Fruit fly (Drosophila melanogaster) whole organism, embryonic: ENCODE measurements around the gene lama.

Experiments used
- B-H1 ChIP-seq: fragments of 200-800 bp; sonication (Bioruptor generic); IDR thresholded peaks from 3 replicates; pipeline ENCODE4 v1.3.6; 2022; ENCODE audit warnings: missing biosample characterization, missing genetic modification characterization
- Bteb2 ChIP-seq: fragments of 200-800 bp; sonication (Bioruptor generic); optimal IDR thresholded peaks from 2 replicates; lab custom pipeline; 2016; ENCODE audit warnings: missing biosample characterization, missing genetic modification characterization
- C15 ChIP-seq: fragments of 200-800 bp; sonication (Bioruptor generic); IDR thresholded peaks from 3 replicates; pipeline ENCODE4 v1.3.6; 2022; ENCODE audit warnings: missing biosample characterization, missing genetic modification characterization
- CG10267 ChIP-seq: fragments of 200-800 bp; sonication (Bioruptor generic); optimal IDR thresholded peaks from 2 replicates; lab custom pipeline; 2018; ENCODE audit warnings: missing biosample characterization, mild to moderate bottlenecking, missing genetic modification characterization, moderate library complexity
- CG10654 ChIP-seq: fragments of 200-800 bp; sonication (Bioruptor generic); optimal IDR thresholded peaks from 2 replicates; lab custom pipeline; 2016; ENCODE audit warnings: missing biosample characterization, missing genetic modification characterization
- CG11723 ChIP-seq: fragments of 200-800 bp; sonication (Bioruptor generic); optimal IDR thresholded peaks from 2 replicates; lab custom pipeline; 2017; ENCODE audit warnings: missing biosample characterization, mild to moderate bottlenecking, missing genetic modification characterization
- CG12659 ChIP-seq: fragments of 200-800 bp; sonication (Bioruptor generic); optimal IDR thresholded peaks from 3 replicates; lab custom pipeline; 2017; ENCODE audit warnings: mild to moderate bottlenecking, missing biosample characterization, missing genetic modification reagents, missing genetic modification characterization
- CG13894 ChIP-seq: fragments of 200-800 bp; sonication (Bioruptor generic); optimal IDR thresholded peaks from 3 replicates; lab custom pipeline; 2018; ENCODE audit warnings: missing biosample characterization, mild to moderate bottlenecking, missing genetic modification characterization, moderate library complexity
- CG14710 ChIP-seq: fragments of 200-800 bp; sonication (Bioruptor generic); optimal IDR thresholded peaks from 3 replicates; lab custom pipeline; 2019; ENCODE audit warnings: missing biosample characterization, mild to moderate bottlenecking, missing genetic modification characterization, moderate library complexity
- CG1602 ChIP-seq: fragments of 200-800 bp; sonication (Bioruptor generic); optimal IDR thresholded peaks from 3 replicates; lab custom pipeline; 2016; ENCODE audit warnings: missing biosample characterization, missing genetic modification characterization
- CG18764 ChIP-seq: fragments of 200-800 bp; sonication (Bioruptor generic); optimal IDR thresholded peaks from 3 replicates; lab custom pipeline; 2016; ENCODE audit warnings: missing biosample characterization, missing genetic modification characterization
- CG2116 ChIP-seq: fragments of 200-800 bp; sonication (Bioruptor generic); optimal IDR thresholded peaks from 3 replicates; lab custom pipeline; 2018; ENCODE audit warnings: missing biosample characterization, mild to moderate bottlenecking, missing genetic modification characterization
- CG31224 ChIP-seq: fragments of 200-800 bp; sonication (Bioruptor generic); IDR thresholded peaks from 2 replicates; pipeline ENCODE4 v1.3.6; 2022; ENCODE audit warnings: missing biosample characterization, missing genetic modification characterization
- CG32532 ChIP-seq: fragments of 200-800 bp; sonication (Bioruptor generic); IDR thresholded peaks from 2 replicates; pipeline ENCODE4 v1.3.6; 2022; ENCODE audit warnings: missing biosample characterization, missing genetic modification characterization
- CG4617 ChIP-seq: fragments of 200-800 bp; sonication (Bioruptor generic); optimal IDR thresholded peaks from 3 replicates; lab custom pipeline; 2016; ENCODE audit warnings: missing biosample characterization, missing genetic modification characterization, borderline replicate concordance
- CG8924 ChIP-seq: fragments of 200-800 bp; optimal IDR thresholded peaks from 3 replicates; lab custom pipeline; 2019; ENCODE audit warnings: missing biosample characterization, mild to moderate bottlenecking, missing genetic modification characterization, moderate library complexity
- CoRest ChIP-seq: fragments of 200-800 bp; sonication (Bioruptor generic); optimal IDR thresholded peaks from 3 replicates; lab custom pipeline; 2018; ENCODE audit warnings: missing biosample characterization, mild to moderate bottlenecking, missing genetic modification characterization, moderate library complexity
- Dll ChIP-seq: fragments of 200-800 bp; sonication (Bioruptor generic); IDR thresholded peaks from 4 replicates; pipeline ENCODE4 v1.3.6; 2022; ENCODE audit warnings: missing biosample characterization, missing genetic modification characterization; ENCODE audit not compliant: partially characterized antibody
- Doc2 ChIP-seq: fragments of 200-800 bp; sonication (Bioruptor generic); IDR thresholded peaks from 2 replicates; pipeline ENCODE4 v1.3.6; 2022; ENCODE audit warnings: missing biosample characterization, missing genetic modification characterization
- Elba2 ChIP-seq: fragments of 200-800 bp; sonication (Bioruptor generic); optimal IDR thresholded peaks from 3 replicates; lab custom pipeline; 2016; ENCODE audit warnings: missing biosample characterization, missing genetic modification characterization
- Ets97D ChIP-seq: fragments of 200-800 bp; sonication (Bioruptor generic); optimal IDR thresholded peaks from 3 replicates; lab custom pipeline; 2016; ENCODE audit warnings: missing biosample characterization, missing genetic modification characterization
- H15 ChIP-seq: fragments of 200-800 bp; sonication (Bioruptor generic); IDR thresholded peaks from 3 replicates; pipeline ENCODE4 v1.3.6; 2022; ENCODE audit warnings: missing biosample characterization, missing genetic modification characterization
- Hand ChIP-seq: fragments of 200-800 bp; sonication (Bioruptor generic); optimal IDR thresholded peaks from 2 replicates; lab custom pipeline; 2017; ENCODE audit warnings: mild to moderate bottlenecking, missing biosample characterization, missing genetic modification reagents, missing genetic modification characterization
- Hr39 ChIP-seq: fragments of >200 bp; optimal IDR thresholded peaks from 2 replicates; lab custom pipeline; 2017
- Lpt ChIP-seq: fragments of >200 bp; optimal IDR thresholded peaks from 2 replicates; lab custom pipeline; 2018; ENCODE audit warnings: missing biosample characterization, missing genetic modification characterization
- MBD-R2 ChIP-seq: fragments of 200-800 bp; sonication (Bioruptor generic); IDR thresholded peaks from 2 replicates; pipeline ENCODE4 v1.3.6; 2022; ENCODE audit warnings: missing biosample characterization, missing genetic modification characterization
- Nf-YC ChIP-seq: fragments of 200-800 bp; optimal IDR thresholded peaks from 3 replicates; lab custom pipeline; 2019; ENCODE audit warnings: missing biosample characterization, mild to moderate bottlenecking, missing genetic modification characterization, moderate library complexity
- NfI ChIP-seq: fragments of 200-800 bp; sonication (Bioruptor generic); optimal IDR thresholded peaks from 3 replicates; lab custom pipeline; 2018; ENCODE audit warnings: missing biosample characterization, mild to moderate bottlenecking, missing genetic modification characterization, moderate library complexity
- Sox100B ChIP-seq: fragments of 200-800 bp; sonication (Bioruptor generic); optimal IDR thresholded peaks from 3 replicates; lab custom pipeline; 2018; ENCODE audit warnings: missing biosample characterization, mild to moderate bottlenecking, missing genetic modification characterization
- YL-1 ChIP-seq: fragments of 200-800 bp; sonication (Bioruptor generic); optimal IDR thresholded peaks from 3 replicates; lab custom pipeline; 2017; ENCODE audit warnings: missing biosample characterization, mild to moderate bottlenecking, missing genetic modification characterization
- amos ChIP-seq: fragments of 200-800 bp; sonication (Bioruptor generic); IDR thresholded peaks from 2 replicates; pipeline ENCODE4 v1.3.6; 2022; ENCODE audit warnings: missing biosample characterization, missing genetic modification characterization; ENCODE audit not compliant: partially characterized antibody
- bowl ChIP-seq: fragments of 200-800 bp; sonication (Bioruptor generic); IDR thresholded peaks from 2 replicates; pipeline ENCODE4 v1.3.6; 2022; ENCODE audit warnings: missing biosample characterization, missing genetic modification characterization
- danr ChIP-seq: fragments of 200-800 bp; sonication (Bioruptor generic); IDR thresholded peaks from 2 replicates; pipeline ENCODE4 v1.3.6; 2022; ENCODE audit warnings: missing biosample characterization, missing genetic modification characterization
- disco-r ChIP-seq: fragments of 200-800 bp; sonication (Bioruptor generic); optimal IDR thresholded peaks from 2 replicates; lab custom pipeline; 2016; ENCODE audit warnings: missing biosample characterization, missing genetic modification characterization
- dm ChIP-seq: fragments of 200-800 bp; sonication (Bioruptor generic); optimal IDR thresholded peaks from 3 replicates; lab custom pipeline; 2016; ENCODE audit warnings: missing biosample characterization, missing genetic modification characterization
- dmrt99B ChIP-seq: fragments of 200-800 bp; sonication (Bioruptor generic); optimal IDR thresholded peaks from 2 replicates; lab custom pipeline; 2018; ENCODE audit warnings: missing biosample characterization, mild to moderate bottlenecking, missing genetic modification characterization, moderate library complexity
- en ChIP-seq: fragments of 200-800 bp; sonication (Bioruptor generic); optimal IDR thresholded peaks from 2 replicates; lab custom pipeline; 2016; ENCODE audit warnings: missing biosample characterization, missing genetic modification characterization
- h ChIP-seq: fragments of >200 bp; optimal IDR thresholded peaks from 2 replicates; lab custom pipeline; 2017
- ken ChIP-seq: fragments of 200-800 bp; sonication (Bioruptor generic); IDR thresholded peaks from 3 replicates; pipeline ENCODE4 v1.3.6; 2022; ENCODE audit warnings: missing biosample characterization, missing genetic modification characterization
- nmo ChIP-seq: fragments of 200-800 bp; sonication (Bioruptor generic); optimal IDR thresholded peaks from 2 replicates; lab custom pipeline; 2018; ENCODE audit warnings: missing biosample characterization, mild to moderate bottlenecking, missing genetic modification characterization, moderate library complexity
- pzg ChIP-seq: fragments of 200-800 bp; sonication (Bioruptor generic); optimal IDR thresholded peaks from 3 replicates; lab custom pipeline; 2018; ENCODE audit warnings: missing biosample characterization, mild to moderate bottlenecking, missing genetic modification characterization, moderate library complexity
- ro ChIP-seq: fragments of 200-800 bp; sonication (Bioruptor generic); IDR thresholded peaks from 2 replicates; pipeline ENCODE4 v1.3.6; 2022; ENCODE audit warnings: missing biosample characterization, missing genetic modification characterization
- tap ChIP-seq: fragments of 200-800 bp; optimal IDR thresholded peaks from 3 replicates; lab custom pipeline; 2019; ENCODE audit warnings: missing biosample characterization, mild to moderate bottlenecking, missing genetic modification characterization, moderate library complexity
- trem ChIP-seq: fragments of 200-800 bp; optimal IDR thresholded peaks from 3 replicates; lab custom pipeline; 2019; ENCODE audit warnings: missing biosample characterization, mild to moderate bottlenecking, missing genetic modification characterization, moderate library complexity
- ttk ChIP-seq: fragments of 200-800 bp; sonication (Bioruptor generic); IDR thresholded peaks from 2 replicates; pipeline ENCODE4 v2.1.2; 2022; ENCODE audit warnings: missing biosample characterization, missing genetic modification characterization
- tup ChIP-seq: fragments of 200-800 bp; sonication (Bioruptor generic); optimal IDR thresholded peaks from 2 replicates; lab custom pipeline; 2016; ENCODE audit warnings: missing biosample characterization, mild to moderate bottlenecking, missing genetic modification characterization, moderate library complexity
- unc-4 ChIP-seq: fragments of 200-800 bp; sonication (Bioruptor generic); IDR thresholded peaks from 2 replicates; pipeline ENCODE4 v1.3.6; 2022; ENCODE audit warnings: missing biosample characterization, missing genetic modification characterization; ENCODE audit not compliant: partially characterized antibody
- zfh2 ChIP-seq: fragments of 200-800 bp; sonication (Bioruptor generic); optimal IDR thresholded peaks from 2 replicates; lab custom pipeline; 2016; ENCODE audit warnings: missing biosample characterization, missing genetic modification characterization

lama gene

DNA sequence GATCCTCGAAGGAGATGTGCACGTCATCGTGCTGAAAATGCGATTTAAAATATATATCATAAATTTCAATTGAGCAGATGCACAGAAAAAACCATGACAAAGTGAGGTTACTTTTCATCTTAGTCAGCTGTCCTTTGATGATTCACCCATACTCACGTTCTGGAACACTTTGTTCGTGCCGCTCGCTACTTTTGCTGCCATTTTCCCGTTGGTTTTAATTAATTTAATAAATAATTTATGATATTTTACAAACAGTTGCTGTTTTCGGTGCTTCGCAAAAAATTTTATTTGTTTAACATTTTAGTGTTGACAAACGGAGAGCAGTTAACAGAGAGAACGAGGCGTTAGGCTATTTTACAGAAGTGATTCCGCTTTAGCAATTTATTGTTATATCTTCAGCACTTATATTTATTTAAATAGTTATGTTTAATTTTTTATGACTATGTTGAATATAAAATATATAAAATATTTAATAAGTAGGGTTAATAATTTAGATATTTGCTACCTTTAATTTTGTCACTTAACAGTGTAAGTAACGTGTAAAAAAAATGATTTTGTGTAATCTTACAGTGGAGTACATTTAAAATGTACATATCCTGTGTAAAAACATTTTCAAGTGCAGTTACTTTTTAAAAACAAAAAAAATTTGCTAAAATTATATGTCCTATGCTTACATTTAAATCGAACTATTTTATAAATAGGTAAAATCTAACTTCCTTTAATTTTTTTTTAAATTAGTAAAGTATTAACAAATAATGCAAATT lies 12.2 kb upstream of the lama start, which contains the start of gene Pfdn4 (continued):
- TF ChIP-seq CG4617 (GFP tag; lab: Kevin White, UChicago) (peak; percentile 34), trem (tag; lab: Kevin White, UChicago) (peak; percentile 19), CG12659 (GFP tag; lab: Kevin White, UChicago) (peak; percentile 40), NfI (GFP tag; lab: Kevin White, UChicago) (no peak), CG2116 (GFP tag; lab: Kevin White, UChicago) (peak; percentile 38), nmo (GFP tag; lab: Kevin White, UChicago) (peak; percentile 21), CG8924 (tag; lab: Kevin White, UChicago) (peak; percentile 22), h (lab: Kevin White, UChicago) (no peak), CoRest (tag; lab: Kevin White, UChicago) (peak; percentile 0)

dm6 chr3L:5365880-5366507 lies 10.3 kb upstream of the lama start, which contains the start of the genes Uev1A and Membrin:
Gene Uev1A (minus strand): TSS chr3L:5366225.
Gene Membrin (plus strand): TSS chr3L:5366455.
- TF ChIP-seq CG10267 (tag; lab: Kevin White, UChicago) (peak; percentile 77), CG10654 (GFP tag; lab: Kevin White, UChicago) (peak; percentile 11), Hr39 (no peak), CG1602 (no peak), Lpt (GFP tag; lab: Kevin White, UChicago) (no peak), Bteb2 (no peak), Doc2 (GFP tag; lab: Robert Waterston, UW) (no peak), tap (tag; lab: Kevin White, UChicago) (no peak), C15 (GFP tag; lab: Robert Waterston, UW) (no peak), CG4617 (GFP tag; lab: Kevin White, UChicago) (peak; percentile 64), CG11723 (GFP tag; lab: Kevin White, UChicago) (no peak), en (GFP tag; lab: Kevin White, UChicago) (no peak), Sox100B (GFP tag; lab: Kevin White, UChicago) (no peak), unc-4 (GFP tag; lab: Robert Waterston, UW) (0 out of 2 replicates have a peak, but pooled peaks have one; percentile 19), CG32532 (GFP tag; lab: Robert Waterston, UW) (no peak), amos (GFP tag; lab: Robert Waterston, UW) (peak; percentile 40; the same call in 1 of the 2 replicates), MBD-R2 (GFP tag; lab: Robert Waterston, UW) (peak; percentile 50), YL-1 (GFP tag; lab: Kevin White, UChicago) (peak; percentile 65), CG14710 (tag; lab: Kevin White, UChicago) (peak; percentile 69), Nf-YC (tag; lab: Kevin White, UChicago) (peak; percentile 32), disco-r (GFP tag; lab: Kevin White, UChicago) (no peak), zfh2 (GFP tag; lab: Kevin White, UChicago) (no peak), B-H1 (GFP tag; lab: Robert Waterston, UW) (no peak), Hand (GFP tag; lab: Kevin White, UChicago) (no peak), ken (GFP tag; lab: Robert Waterston, UW) (no peak), dm (peak; percentile 23), Dll (peak; percentile 20; the same call in 1 of the 4 replicates), bowl (GFP tag; lab: Robert Waterston, UW) (no peak), tup (GFP tag; lab: Kevin White, UChicago) (no peak), CG31224 (GFP tag; lab: Robert Waterston, UW) (no peak), ro (GFP tag; lab: Robert Waterston, UW) (no peak), danr (GFP tag; lab: Robert Waterston, UW) (no peak), CG18764 (GFP tag; lab: Kevin White, UChicago) (no peak), dmrt99B (no peak), ttk (no peak), Elba2 (peak; percentile 15), H15 (no peak), Ets97D (GFP tag; lab: Kevin White, UChicago) (peak; percentile 52), pzg (peak; percentile 89), CG13894 (no peak)
